Worm (Caenorhabditis elegans): ENCODE data around the gene K03B4.2.

DNA sequence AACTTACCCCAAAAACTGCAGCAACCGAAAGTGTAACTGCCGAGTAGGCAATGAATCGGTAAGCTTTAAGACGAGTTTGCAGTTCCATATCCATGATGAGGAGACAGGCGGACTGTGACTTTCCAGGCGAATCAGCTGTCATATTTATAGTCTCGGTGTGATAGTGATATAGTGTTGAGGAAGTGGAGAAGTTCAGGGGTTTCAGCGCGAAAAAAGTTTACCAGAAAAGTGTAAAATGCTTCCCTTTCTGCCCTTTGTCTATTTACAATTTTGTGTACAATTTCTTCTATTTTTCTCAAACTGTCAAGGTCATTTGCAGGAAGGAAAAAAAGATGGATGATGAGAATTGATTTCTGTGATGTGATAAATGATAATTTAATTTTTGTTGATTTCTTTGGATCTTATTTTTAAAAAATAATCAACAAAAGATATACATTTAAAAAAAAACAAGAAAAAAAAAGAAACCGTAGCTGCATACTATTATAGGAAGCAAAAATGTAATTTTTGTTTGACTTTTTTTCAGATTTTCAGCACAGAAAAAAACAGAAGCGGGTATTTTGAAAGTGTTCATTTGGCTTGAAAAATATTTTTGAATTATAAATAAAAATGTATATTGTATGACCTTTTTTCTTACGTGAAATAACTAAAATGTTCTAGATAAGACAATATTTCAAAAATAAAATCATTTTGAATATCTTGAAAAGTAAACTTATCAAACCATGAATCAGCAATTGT lies 33.8 kb upstream of the K03B4.2 start, which contains the start of the genes col-139 and F41F3.1:
- no peak for TF ChIP-seq flt-1 (GFP tag; IDR thresholded peaks at IDR 0.05)
- TF ChIP-seq ama-1 (optimal IDR thresholded peaks at IDR 0.05) = no peak
- no peak for TF ChIP-seq tbx-37 (GFP tag; conservative IDR thresholded peaks at IDR 0.05)

Data from whole organism, early embryonic.